Worm (Caenorhabditis elegans) whole organism, L3 larva: ENCODE measurements around the gene F49F1.14.

ENCODE experiments used
- R02D3.7 ChIP-seq: fragments of 150-350 bp; optimal IDR thresholded peaks from 2 replicates; lab custom pipeline; 2014; ENCODE audit warnings: missing biosample characterization, missing genetic modification characterization
- aly-2 ChIP-seq: fragments of 150-350 bp; optimal IDR thresholded peaks from 2 replicates; lab custom pipeline; 2014; ENCODE audit warnings: missing biosample characterization, missing genetic modification characterization
- ama-1 ChIP-seq: fragments of 150-350 bp; optimal IDR thresholded peaks from 2 replicates; lab custom pipeline; 2018
- ceh-16 ChIP-seq: sonication (generic microtip); optimal IDR thresholded peaks from 2 replicates; lab custom pipeline; 2017; ENCODE audit warnings: missing biosample characterization, missing genetic modification characterization
- ceh-28 ChIP-seq: fragments of 150-350 bp; optimal IDR thresholded peaks from 2 replicates; lab custom pipeline; 2014; ENCODE audit warnings: missing biosample characterization, missing genetic modification reagents, missing genetic modification characterization
- ceh-82 ChIP-seq: fragments of 150-350 bp; optimal IDR thresholded peaks from 2 replicates; lab custom pipeline; 2014; ENCODE audit warnings: missing biosample characterization, missing genetic modification characterization
- daf-12 ChIP-seq: fragments of 150-350 bp; optimal IDR thresholded peaks from 2 replicates; lab custom pipeline; 2014; ENCODE audit warnings: missing biosample characterization, missing genetic modification reagents, missing genetic modification characterization
- egl-5 ChIP-seq: fragments of 150-350 bp; optimal IDR thresholded peaks from 2 replicates; lab custom pipeline; 2017; ENCODE audit warnings: missing biosample characterization, missing genetic modification reagents, missing genetic modification characterization, inconsistent platforms
- elt-2 ChIP-seq: sonication (generic microtip); optimal IDR thresholded peaks from 2 replicates; lab custom pipeline; 2016; ENCODE audit warnings: missing genetic modification reagents, mild to moderate bottlenecking, missing genetic modification characterization, missing compliant biosample characterization
- fkh-10 ChIP-seq: sonication (generic microtip); optimal IDR thresholded peaks from 2 replicates; lab custom pipeline; 2017; ENCODE audit warnings: missing biosample characterization, missing genetic modification reagents, missing genetic modification characterization
- fkh-2 ChIP-seq: fragments of 150-350 bp; optimal IDR thresholded peaks from 2 replicates; lab custom pipeline; 2014; ENCODE audit warnings: missing biosample characterization, missing genetic modification reagents, missing genetic modification characterization
- fos-1 ChIP-seq: fragments of 150-350 bp; optimal IDR thresholded peaks from 2 replicates; lab custom pipeline; 2014; ENCODE audit warnings: missing biosample characterization, missing genetic modification characterization
- hmg-11 ChIP-seq: sonication (generic microtip); optimal IDR thresholded peaks from 2 replicates; lab custom pipeline; 2016; ENCODE audit warnings: missing genetic modification characterization, missing compliant biosample characterization
- jun-1 ChIP-seq: fragments of 150-350 bp; optimal IDR thresholded peaks from 2 replicates; lab custom pipeline; 2014; ENCODE audit warnings: missing biosample characterization, missing genetic modification reagents, missing genetic modification characterization
- lin-15B ChIP-seq: fragments of 150-350 bp; optimal IDR thresholded peaks from 2 replicates; lab custom pipeline; 2014; ENCODE audit warnings: missing biosample characterization, missing genetic modification characterization
- lin-39 ChIP-seq: fragments of 150-350 bp; optimal IDR thresholded peaks from 2 replicates; lab custom pipeline; 2018; ENCODE audit warnings: missing biosample characterization, missing genetic modification reagents, missing genetic modification characterization
- lsy-12 ChIP-seq: sonication (generic microtip); optimal IDR thresholded peaks from 2 replicates; lab custom pipeline; 2016; ENCODE audit warnings: mild to moderate bottlenecking, missing genetic modification characterization, missing compliant biosample characterization
- mdl-1 ChIP-seq: fragments of 150-350 bp; optimal IDR thresholded peaks from 2 replicates; lab custom pipeline; 2014; ENCODE audit warnings: missing biosample characterization, missing genetic modification characterization
- mml-1 ChIP-seq: fragments of 150-350 bp; sonication (generic microtip); optimal IDR thresholded peaks from 3 replicates; lab custom pipeline; 2014; ENCODE audit warnings: missing biosample characterization, missing genetic modification characterization
- nfya-1 ChIP-seq: sonication (generic microtip); optimal IDR thresholded peaks from 2 replicates; lab custom pipeline; 2017; ENCODE audit warnings: missing genetic modification characterization, mild to moderate bottlenecking, missing compliant biosample characterization, antibody characterized with exemption, moderate library complexity; ENCODE audit not compliant: insufficient read depth
- nhr-12 ChIP-seq: fragments of 150-350 bp; optimal IDR thresholded peaks from 2 replicates; lab custom pipeline; 2014; ENCODE audit warnings: missing biosample characterization, missing genetic modification characterization
- nhr-23 ChIP-seq: fragments of 150-350 bp; optimal IDR thresholded peaks from 2 replicates; lab custom pipeline; 2014; ENCODE audit warnings: missing biosample characterization, missing genetic modification reagents, missing genetic modification characterization
- nhr-237 ChIP-seq: fragments of 150-350 bp; optimal IDR thresholded peaks from 2 replicates; lab custom pipeline; 2014; ENCODE audit warnings: missing biosample characterization, missing genetic modification characterization
- nhr-25 ChIP-seq: sonication (generic microtip); optimal IDR thresholded peaks from 2 replicates; lab custom pipeline; 2017; ENCODE audit warnings: missing biosample characterization, missing genetic modification characterization
- nhr-28 ChIP-seq: fragments of 150-350 bp; optimal IDR thresholded peaks from 2 replicates; lab custom pipeline; 2014; ENCODE audit warnings: missing biosample characterization, missing genetic modification characterization
- nhr-43 ChIP-seq: sonication (generic microtip); optimal IDR thresholded peaks from 2 replicates; lab custom pipeline; 2016; ENCODE audit warnings: mild to moderate bottlenecking, missing genetic modification characterization, missing compliant biosample characterization; ENCODE audit not compliant: poor library complexity, severe bottlenecking
- nhr-67 ChIP-seq: fragments of 150-350 bp; optimal IDR thresholded peaks from 2 replicates; lab custom pipeline; 2014; ENCODE audit warnings: missing biosample characterization, missing genetic modification characterization
- nhr-77 ChIP-seq: fragments of 150-350 bp; optimal IDR thresholded peaks from 2 replicates; lab custom pipeline; 2014; ENCODE audit warnings: missing biosample characterization, missing genetic modification characterization
- pha-4 ChIP-seq: fragments of 150-350 bp; optimal IDR thresholded peaks from 2 replicates; lab custom pipeline; 2014; ENCODE audit warnings: missing biosample characterization, missing genetic modification reagents, missing genetic modification characterization
- pqm-1 ChIP-seq: fragments of 150-350 bp; optimal IDR thresholded peaks from 2 replicates; lab custom pipeline; 2017; ENCODE audit warnings: missing biosample characterization, missing genetic modification characterization, inconsistent platforms
- sea-2 ChIP-seq: fragments of 150-350 bp; sonication (generic microtip); optimal IDR thresholded peaks from 4 replicates; lab custom pipeline; 2014; ENCODE audit warnings: missing biosample characterization, missing genetic modification reagents, missing genetic modification characterization
- skn-1 ChIP-seq: fragments of 150-350 bp; optimal IDR thresholded peaks from 2 replicates; lab custom pipeline; 2014; ENCODE audit warnings: missing biosample characterization, missing genetic modification characterization
- snpc-4 ChIP-seq: fragments of 150-350 bp; optimal IDR thresholded peaks from 2 replicates; lab custom pipeline; 2014; ENCODE audit warnings: missing biosample characterization, missing genetic modification characterization
- tbx-2 ChIP-seq: sonication (generic microtip); optimal IDR thresholded peaks from 2 replicates; lab custom pipeline; 2016; ENCODE audit warnings: mild to moderate bottlenecking, missing genetic modification characterization, missing compliant biosample characterization
- unc-39 ChIP-seq: sonication (generic microtip); optimal IDR thresholded peaks from 4 replicates; lab custom pipeline; 2017; ENCODE audit warnings: missing biosample characterization, missing genetic modification characterization
- unc-62 ChIP-seq: fragments of 150-350 bp; sonication (generic microtip); optimal IDR thresholded peaks from 4 replicates; lab custom pipeline; 2014; ENCODE audit warnings: missing biosample characterization, missing genetic modification reagents, missing genetic modification characterization
- ztf-4 ChIP-seq: fragments of 150-350 bp; optimal IDR thresholded peaks from 2 replicates; lab custom pipeline; 2014; ENCODE audit warnings: missing biosample characterization, missing genetic modification characterization

The F49F1.14 gene

ce11 chrIV:4099773-4100172 is 12.5 kb downstream of the F49F1.14 start:
- TF ChIP-seq nhr-12, result no peak
- peak; percentile 19 for TF ChIP-seq nfya-1 (tag; lab: Kevin White, UChicago)
- TF ChIP-seq jun-1 (tag; lab: Kevin White, UChicago), result no peak
- TF ChIP-seq nhr-77 (tag; lab: Kevin White, UChicago), result no peak
- TF ChIP-seq daf-12 (tag; lab: Kevin White, UChicago), result no peak

ce11 chrIV:4096940-4097339 is 15.3 kb downstream of the F49F1.14 start:
- TF ChIP-seq nhr-28 (no peak), pqm-1 (tag; lab: Kevin White, UChicago) (no peak), skn-1 (tag; lab: Kevin White, UChicago) (no peak)

DNA sequence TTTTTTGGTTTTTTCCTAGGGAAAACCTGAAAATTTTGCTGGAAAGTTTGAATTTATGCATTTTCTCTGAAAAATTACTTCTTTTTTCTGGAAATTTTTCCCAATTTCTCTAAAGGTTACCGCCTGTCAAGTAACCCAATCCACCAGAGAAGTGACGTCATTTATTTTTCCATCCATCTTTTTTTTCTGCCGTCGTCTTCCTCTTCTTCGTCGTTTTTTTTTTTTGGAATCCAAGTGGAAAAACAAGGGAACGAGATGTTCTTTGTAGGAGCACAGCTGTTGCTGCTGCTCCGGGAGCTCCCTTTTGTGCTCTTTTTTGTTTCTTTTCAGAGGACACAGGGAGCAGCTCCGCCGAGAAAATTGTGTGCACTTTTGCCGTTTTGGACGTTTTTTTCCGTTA is 17.9 kb downstream of the F49F1.14 start:
- TF ChIP-seq nhr-25 (no peak), ztf-4 (tag; lab: Kevin White, UChicago) (no peak), nhr-237 (tag; lab: Kevin White, UChicago) (no peak), fkh-10 (GFP tag; lab: Kevin White, UChicago) (no peak), skn-1 (tag; lab: Kevin White, UChicago) (no peak), nfya-1 (tag; lab: Kevin White, UChicago) (peak; percentile 14), snpc-4 (no peak), ama-1 (lab: Kevin White, UChicago) (no peak), pqm-1 (tag; lab: Kevin White, UChicago) (no peak)

- peak; percentile 92 for TF ChIP-seq ceh-28 (tag; lab: Kevin White, UChicago)
- no peak for TF ChIP-seq unc-39 (tag; lab: Kevin White, UChicago)
- no peak for TF ChIP-seq nhr-67 (tag; lab: Kevin White, UChicago)
- peak; percentile 62 for TF ChIP-seq fos-1 (tag; lab: Kevin White, UChicago)
- TF ChIP-seq hmg-11 (tag; lab: Kevin White, UChicago), result peak; percentile 94
- TF ChIP-seq pha-4 (tag; lab: Kevin White, UChicago), result peak; percentile 76
- no peak for TF ChIP-seq skn-1 (tag; lab: Kevin White, UChicago)
- TF ChIP-seq ama-1 (lab: Kevin White, UChicago), result peak; percentile 1
- TF ChIP-seq fkh-2 (tag; lab: Kevin White, UChicago), result no peak
- TF ChIP-seq aly-2 (tag; lab: Kevin White, UChicago), result no peak
- TF ChIP-seq sea-2 (GFP tag; lab: Kevin White, UChicago), result no peak
- TF ChIP-seq mdl-1 (tag; lab: Kevin White, UChicago), result peak; percentile 29
- no peak for TF ChIP-seq mml-1 (tag; lab: Kevin White, UChicago)
- peak; percentile 58 for TF ChIP-seq elt-2 (tag; lab: Kevin White, UChicago)
- peak; percentile 70 for TF ChIP-seq nhr-25
- peak; percentile 42 for TF ChIP-seq tbx-2 (tag; lab: Kevin White, UChicago)
- TF ChIP-seq jun-1 (tag; lab: Kevin White, UChicago), result peak; percentile 77
- peak; percentile 84 for TF ChIP-seq nfya-1 (tag; lab: Kevin White, UChicago)
- peak; percentile 66 for TF ChIP-seq R02D3.7 (tag; lab: Kevin White, UChicago)
- peak; percentile 51 for TF ChIP-seq nhr-23 (tag; lab: Kevin White, UChicago)
- TF ChIP-seq ztf-4 (tag; lab: Kevin White, UChicago), result no peak
- TF ChIP-seq lin-15B (tag; lab: Kevin White, UChicago), result peak; percentile 47
- TF ChIP-seq ceh-82 (tag; lab: Kevin White, UChicago), result no peak
- TF ChIP-seq unc-62, result peak; percentile 34
- no peak for TF ChIP-seq ceh-16 (tag; lab: Kevin White, UChicago)
- TF ChIP-seq snpc-4, result peak; percentile 62
- peak; percentile 64 for TF ChIP-seq nhr-43 (tag; lab: Kevin White, UChicago)
- no peak for TF ChIP-seq nhr-237 (tag; lab: Kevin White, UChicago)
- TF ChIP-seq lsy-12 (tag; lab: Kevin White, UChicago), result peak; percentile 64
- TF ChIP-seq lin-39 (tag; lab: Kevin White, UChicago), result peak; percentile 70
- peak; percentile 10 for TF ChIP-seq egl-5 (tag; lab: Kevin White, UChicago)
- TF ChIP-seq, all 47 proteins: peak for 20
These were observed 19.2 kb downstream of the F49F1.14 start for ce11 chrIV:4093087-4093486.
